Worm (Caenorhabditis elegans) whole organism, L4 larva: Measurements from ENCODE around the gene act-1.

Source experiments
- D1046.2 ChIP-seq: fragments of 200-800 bp; sonication (Bioruptor generic); IDR thresholded peaks from 2 replicates; pipeline ENCODE4 v1.3.6; 2022; ENCODE audit warnings: missing genetic modification characterization, missing compliant biosample characterization
- R02D3.7 ChIP-seq: fragments of 150-350 bp; sonication (generic microtip); optimal IDR thresholded peaks from 3 replicates; lab custom pipeline; 2014; ENCODE audit warnings: missing biosample characterization, missing genetic modification characterization
- egl-27 ChIP-seq: sonication (generic microtip); optimal IDR thresholded peaks from 3 replicates; lab custom pipeline; 2017; ENCODE audit warnings: missing biosample characterization, missing genetic modification reagents, missing genetic modification characterization
- madf-9 ChIP-seq: fragments of 200-800 bp; sonication (Bioruptor generic); conservative IDR thresholded peaks from 2 replicates; pipeline ENCODE4 v1.3.6; 2022; ENCODE audit warnings: missing genetic modification reagents, missing genetic modification characterization, missing compliant biosample characterization
- mdl-1 ChIP-seq, 2 experiments: fragments of 150-350 bp in 1 of 2; sonication (generic microtip) in 1 of 2; optimal IDR thresholded peaks; 2 replicates each; lab custom pipeline; 2014 to 2017; ENCODE audit warnings: missing biosample characterization in 2 of 2, missing genetic modification characterization in 2 of 2
- nhr-76 ChIP-seq: fragments of 150-350 bp; optimal IDR thresholded peaks from 2 replicates; lab custom pipeline; 2014; ENCODE audit warnings: missing biosample characterization, missing genetic modification characterization
- vab-7 ChIP-seq: fragments of 200-800 bp; sonication (Bioruptor generic); IDR thresholded peaks from 2 replicates; pipeline ENCODE4 v1.3.6; 2022; ENCODE audit warnings: missing genetic modification reagents, missing genetic modification characterization, missing compliant biosample characterization

DNA sequence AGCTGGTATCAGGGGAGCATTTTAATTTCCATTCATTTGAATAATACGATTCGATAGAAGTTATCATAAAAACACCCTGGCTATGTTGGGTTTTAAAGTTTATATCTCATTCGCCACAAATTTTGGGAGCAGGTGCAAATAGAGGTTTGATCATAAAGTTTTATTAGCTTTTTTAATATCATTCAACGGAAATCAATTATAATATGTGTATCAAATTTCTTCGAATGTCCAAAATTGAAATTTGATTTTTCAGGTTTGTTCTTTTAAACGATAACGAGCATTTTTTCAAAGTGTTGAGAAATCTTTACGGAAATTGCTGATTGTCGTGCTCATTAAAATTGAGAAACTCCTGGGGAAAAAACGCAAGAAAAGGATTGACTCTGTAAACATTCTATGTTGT lies 32.2 kb upstream of the act-1 start, which contains the start of gene srh-74:
- TF ChIP-seq vab-7 (GFP tag; lab: Robert Waterston, UW): no peak
- no peak for TF ChIP-seq nhr-76
- no peak for TF ChIP-seq madf-9
- TF ChIP-seq mdl-1 (tag; optimal IDR thresholded peaks at IDR 0.05; lab: Kevin White, UChicago): no peak
- TF ChIP-seq egl-27 (tag; lab: Kevin White, UChicago): no peak
- no peak for TF ChIP-seq D1046.2 (GFP tag; lab: Robert Waterston, UW)
- TF ChIP-seq R02D3.7 (tag; lab: Kevin White, UChicago): no peak
